Fruit fly (Drosophila melanogaster) whole organism, embryonic: ENCODE results near the gene ps.

ENCODE experiments used
- Awh ChIP-seq: fragments of 200-800 bp; sonication (Bioruptor generic); IDR thresholded peaks from 2 replicates; pipeline ENCODE4, ENCODE4 v1.3.6; 2022; ENCODE audit warnings: missing biosample characterization, missing genetic modification characterization
- Bteb2 ChIP-seq: fragments of 200-800 bp; sonication (Bioruptor generic); optimal IDR thresholded peaks from 2 replicates; lab custom pipeline; 2016; ENCODE audit warnings: missing biosample characterization, missing genetic modification characterization
- CG12299 ChIP-seq: fragments of 200-800 bp; sonication (Bioruptor generic); optimal IDR thresholded peaks from 2 replicates; lab custom pipeline; 2018; ENCODE audit warnings: missing biosample characterization, mild to moderate bottlenecking, missing genetic modification characterization
- CG12659 ChIP-seq: fragments of 200-800 bp; sonication (Bioruptor generic); optimal IDR thresholded peaks from 3 replicates; lab custom pipeline; 2017; ENCODE audit warnings: mild to moderate bottlenecking, missing biosample characterization, missing genetic modification reagents, missing genetic modification characterization
- CG13123 ChIP-seq: fragments of 200-800 bp; sonication (Bioruptor generic); optimal IDR thresholded peaks from 2 replicates; lab custom pipeline; 2016; ENCODE audit warnings: missing biosample characterization, missing genetic modification characterization
- CG13424 ChIP-seq: fragments of 200-800 bp; sonication (Bioruptor generic); optimal IDR thresholded peaks from 2 replicates; lab custom pipeline; 2019; ENCODE audit warnings: missing biosample characterization, mild to moderate bottlenecking, missing genetic modification characterization, moderate library complexity
- CG14441 ChIP-seq: fragments of 200-800 bp; sonication (Bioruptor generic); IDR thresholded peaks from 2 replicates; pipeline ENCODE4 v1.3.6; 2022; ENCODE audit warnings: missing biosample characterization, missing genetic modification characterization
- CG14667 ChIP-seq: fragments of 200-800 bp; sonication (Bioruptor generic); IDR thresholded peaks from 2 replicates; pipeline ENCODE4 v1.3.6; 2022; ENCODE audit warnings: missing biosample characterization, missing genetic modification characterization
- CG15011 ChIP-seq: fragments of 200-800 bp; sonication (Bioruptor generic); optimal IDR thresholded peaks from 3 replicates; lab custom pipeline; 2018; ENCODE audit warnings: missing biosample characterization, mild to moderate bottlenecking, missing genetic modification characterization
- CG1603 ChIP-seq: fragments of 200-800 bp; sonication (Bioruptor generic); optimal IDR thresholded peaks from 2 replicates; lab custom pipeline; 2019; ENCODE audit warnings: missing biosample characterization, mild to moderate bottlenecking, missing genetic modification characterization, moderate library complexity
- CG17385 ChIP-seq: fragments of 200-800 bp; sonication (Bioruptor generic); optimal IDR thresholded peaks from 3 replicates; lab custom pipeline; 2018; ENCODE audit warnings: missing biosample characterization, mild to moderate bottlenecking, missing genetic modification characterization
- CG2120 ChIP-seq: fragments of 200-800 bp; sonication (Bioruptor generic); optimal IDR thresholded peaks from 3 replicates; lab custom pipeline; 2016; ENCODE audit warnings: missing biosample characterization, missing genetic modification characterization
- CG2199 ChIP-seq: fragments of 200-800 bp; sonication (Bioruptor generic); IDR thresholded peaks from 3 replicates; pipeline ENCODE4 v1.3.6; 2022; ENCODE audit warnings: missing biosample characterization, missing genetic modification characterization
- CG2678 ChIP-seq: fragments of 200-800 bp; sonication (Bioruptor generic); optimal IDR thresholded peaks from 3 replicates; lab custom pipeline; 2019; ENCODE audit warnings: missing biosample characterization, mild to moderate bottlenecking, missing genetic modification characterization, moderate library complexity
- CG2712 ChIP-seq: fragments of 200-800 bp; optimal IDR thresholded peaks from 3 replicates; lab custom pipeline; 2019; ENCODE audit warnings: missing biosample characterization, mild to moderate bottlenecking, missing genetic modification characterization, moderate library complexity
- CG3726 ChIP-seq: fragments of 200-800 bp; sonication (Bioruptor generic); IDR thresholded peaks from 3 replicates; pipeline ENCODE4, ENCODE4 v1.3.6; 2022; ENCODE audit warnings: missing biosample characterization, missing genetic modification characterization
- CG6175 ChIP-seq: fragments of 200-800 bp; sonication (Bioruptor generic); IDR thresholded peaks from 3 replicates; pipeline ENCODE4 v1.3.6; 2022; ENCODE audit warnings: missing biosample characterization, missing genetic modification characterization
- CG6765 ChIP-seq: fragments of 200-800 bp; sonication (Bioruptor generic); optimal IDR thresholded peaks from 3 replicates; lab custom pipeline; 2017; ENCODE audit warnings: missing biosample characterization, mild to moderate bottlenecking, missing genetic modification characterization
- CG9215 ChIP-seq: fragments of 200-800 bp; sonication (Bioruptor generic); IDR thresholded peaks from 2 replicates; pipeline ENCODE4 v1.3.6; 2022; ENCODE audit warnings: missing biosample characterization, missing genetic modification characterization
- CTCF ChIP-seq: fragments of 200-800 bp; sonication (Bioruptor generic); optimal IDR thresholded peaks from 2 replicates; lab custom pipeline; 2017; ENCODE audit warnings: missing biosample characterization, mild to moderate bottlenecking, missing genetic modification characterization, moderate library complexity
- Chrac-16 ChIP-seq: fragments of 200-800 bp; sonication (Bioruptor generic); optimal IDR thresholded peaks from 3 replicates; lab custom pipeline; 2016; ENCODE audit warnings: missing biosample characterization, missing genetic modification characterization
- Dbx ChIP-seq: fragments of 200-800 bp; sonication (Bioruptor generic); IDR thresholded peaks from 3 replicates; pipeline ENCODE4 v1.3.6; 2022; ENCODE audit warnings: missing biosample characterization, missing genetic modification characterization
- Dfd ChIP-seq, 2 experiments: fragments of >200 bp; optimal IDR thresholded peaks; 2 replicates each; lab custom pipeline; 2017; ENCODE audit warnings: missing biosample characterization in 2 of 2, missing genetic modification characterization in 2 of 2
- Dip3 ChIP-seq: fragments of 200-800 bp; sonication (Bioruptor generic); optimal IDR thresholded peaks from 3 replicates; lab custom pipeline; 2016; ENCODE audit warnings: missing biosample characterization, missing genetic modification characterization
- Fer2 ChIP-seq: fragments of 200-800 bp; sonication (Bioruptor generic); optimal IDR thresholded peaks from 2 replicates; lab custom pipeline; 2018; ENCODE audit warnings: missing biosample characterization, mild to moderate bottlenecking, missing genetic modification characterization, moderate library complexity
- GATAe ChIP-seq: fragments of 200-800 bp; sonication (Bioruptor generic); conservative IDR thresholded peaks from 2 replicates; pipeline ENCODE4 v1.3.6; 2022; ENCODE audit warnings: missing biosample characterization, missing genetic modification characterization
- Lpt ChIP-seq: fragments of >200 bp; optimal IDR thresholded peaks from 2 replicates; lab custom pipeline; 2018; ENCODE audit warnings: missing biosample characterization, missing genetic modification characterization
- NC2α ChIP-seq: fragments of 200-800 bp; sonication (Bioruptor generic); optimal IDR thresholded peaks from 2 replicates; lab custom pipeline; 2016; ENCODE audit warnings: missing biosample characterization, missing genetic modification characterization
- NFAT ChIP-seq: fragments of 200-800 bp; sonication (Bioruptor generic); IDR thresholded peaks from 2 replicates; pipeline ENCODE4 v1.3.6; 2022; ENCODE audit warnings: missing biosample characterization, missing genetic modification characterization
- Neu2 ChIP-seq: fragments of 200-800 bp; sonication (Bioruptor generic); optimal IDR thresholded peaks from 3 replicates; lab custom pipeline; 2016; ENCODE audit warnings: missing biosample characterization, missing genetic modification characterization, borderline replicate concordance
- Ravus ChIP-seq: fragments of 200-800 bp; sonication (Bioruptor generic); IDR thresholded peaks from 2 replicates; pipeline ENCODE4 v1.3.6; 2022; ENCODE audit warnings: missing biosample characterization, missing genetic modification characterization
- Sry-β ChIP-seq: fragments of 200-800 bp; sonication (Bioruptor generic); optimal IDR thresholded peaks from 2 replicates; lab custom pipeline; 2018; ENCODE audit warnings: missing biosample characterization, mild to moderate bottlenecking, missing genetic modification characterization, moderate library complexity
- Sry-δ ChIP-seq: fragments of 200-800 bp; sonication (Bioruptor generic); optimal IDR thresholded peaks from 2 replicates; lab custom pipeline; 2016; ENCODE audit warnings: missing biosample characterization, missing genetic modification characterization
- bab2 ChIP-seq: fragments of 200-800 bp; sonication (Bioruptor generic); optimal IDR thresholded peaks from 2 replicates; lab custom pipeline; 2016; ENCODE audit warnings: missing biosample characterization, missing genetic modification characterization
- dati ChIP-seq: fragments of 200-800 bp; sonication (Bioruptor generic); IDR thresholded peaks from 2 replicates; pipeline ENCODE4 v1.3.6; 2022; ENCODE audit warnings: missing biosample characterization, missing genetic modification characterization
- exex ChIP-seq: fragments of 200-800 bp; sonication (Bioruptor generic); optimal IDR thresholded peaks from 4 replicates; lab custom pipeline; 2018; ENCODE audit warnings: missing biosample characterization, mild to moderate bottlenecking, missing genetic modification characterization, moderate library complexity
- gfzf ChIP-seq: fragments of 200-800 bp; sonication (Bioruptor generic); optimal IDR thresholded peaks from 2 replicates; lab custom pipeline; 2016; ENCODE audit warnings: missing biosample characterization, mild to moderate bottlenecking, missing genetic modification characterization, moderate library complexity
- hkb ChIP-seq, 2 experiments: fragments of 200-800 bp in 1 of 2; fragments of >200 bp in 1 of 2; sonication (Bioruptor generic) in 1 of 2; IDR thresholded peaks in 1 of 2; optimal IDR thresholded peaks in 1 of 2; 2 replicates each; pipeline versions ENCODE4 v1.3.6 to Lab custom; 2017 to 2022; ENCODE audit warnings: missing biosample characterization in 1 of 2, missing genetic modification characterization in 1 of 2
- kay ChIP-seq: fragments of 200-800 bp; sonication (Bioruptor generic); optimal IDR thresholded peaks from 2 replicates; lab custom pipeline; 2016; ENCODE audit warnings: missing biosample characterization, missing genetic modification characterization
- kni ChIP-seq: fragments of 200-800 bp; sonication (Bioruptor generic); optimal IDR thresholded peaks from 3 replicates; lab custom pipeline; 2017; ENCODE audit warnings: mild to moderate bottlenecking, missing biosample characterization, missing genetic modification reagents, missing genetic modification characterization
- lilli ChIP-seq: fragments of 200-800 bp; sonication (Bioruptor generic); optimal IDR thresholded peaks from 3 replicates; lab custom pipeline; 2016; ENCODE audit warnings: missing biosample characterization, missing genetic modification characterization
- maf-S ChIP-seq: fragments of 200-800 bp; sonication (Bioruptor generic); optimal IDR thresholded peaks from 2 replicates; lab custom pipeline; 2016; ENCODE audit warnings: missing biosample characterization, missing genetic modification characterization
- nerfin-2 ChIP-seq: fragments of 200-800 bp; sonication (Bioruptor generic); IDR thresholded peaks from 2 replicates; pipeline ENCODE4 v1.3.6; 2022; ENCODE audit warnings: missing biosample characterization, missing genetic modification characterization; ENCODE audit not compliant: partially characterized antibody
- otp ChIP-seq: fragments of 200-800 bp; sonication (Bioruptor generic); IDR thresholded peaks from 3 replicates; pipeline ENCODE4, ENCODE4 v1.3.6; 2022; ENCODE audit warnings: missing biosample characterization, missing genetic modification characterization
- phol ChIP-seq: fragments of 200-800 bp; sonication (Bioruptor generic); optimal IDR thresholded peaks from 3 replicates; lab custom pipeline; 2018; ENCODE audit warnings: missing biosample characterization, mild to moderate bottlenecking, missing genetic modification characterization, moderate library complexity
- repo ChIP-seq: fragments of 200-800 bp; sonication (Bioruptor generic); optimal IDR thresholded peaks from 2 replicates; lab custom pipeline; 2016; ENCODE audit warnings: missing biosample characterization, missing genetic modification characterization
- rib ChIP-seq: fragments of 200-800 bp; sonication (Bioruptor generic); IDR thresholded peaks from 2 replicates; pipeline ENCODE4 v1.3.6; 2022; ENCODE audit warnings: missing biosample characterization, missing genetic modification characterization
- run ChIP-seq: fragments of 200-800 bp; sonication (Bioruptor generic); optimal IDR thresholded peaks from 3 replicates; lab custom pipeline; 2018; ENCODE audit warnings: missing biosample characterization, mild to moderate bottlenecking, missing genetic modification characterization
- schlank ChIP-seq: fragments of 200-800 bp; sonication (Bioruptor generic); optimal IDR thresholded peaks from 2 replicates; lab custom pipeline; 2018; ENCODE audit warnings: missing biosample characterization, mild to moderate bottlenecking, missing genetic modification characterization
- sens-2 ChIP-seq: fragments of 200-800 bp; sonication (Bioruptor generic); IDR thresholded peaks from 2 replicates; pipeline ENCODE4 v1.3.6; 2022; ENCODE audit warnings: missing biosample characterization, missing genetic modification characterization
- sqz ChIP-seq: fragments of 200-800 bp; sonication (Bioruptor generic); optimal IDR thresholded peaks from 3 replicates; lab custom pipeline; 2018; ENCODE audit warnings: missing biosample characterization, mild to moderate bottlenecking, missing genetic modification characterization
- tll ChIP-seq, 2 experiments: fragments of 200-800 bp in 1 of 2; fragments of >200 bp in 1 of 2; sonication (Bioruptor generic) in 1 of 2; optimal IDR thresholded peaks; 2 replicates each; lab custom pipeline; 2017 to 2019; ENCODE audit warnings: missing biosample characterization in 2 of 2, missing genetic modification characterization in 2 of 2, mild to moderate bottlenecking in 1 of 2, moderate library complexity in 1 of 2

The ps gene

dm6 chr3R:9370413-9370812 is 47.3 kb upstream of the ps start (continued):
- no peak for TF ChIP-seq sqz
- TF ChIP-seq CG9215, result peak; percentile 36; the same call in 1 of the 2 replicates
- TF ChIP-seq CG6175, result no peak
- no peak for TF ChIP-seq CG13123
- peak; percentile 25 for TF ChIP-seq CG6765 (GFP tag; lab: Kevin White, UChicago)
- no peak for TF ChIP-seq tll (GFP tag; optimal IDR thresholded peaks at IDR 0.05; lab: Kevin White, UChicago)
- TF ChIP-seq kni (GFP tag; lab: Kevin White, UChicago), result no peak
- no peak for TF ChIP-seq maf-S (GFP tag; lab: Kevin White, UChicago)
- no peak for TF ChIP-seq dati
- TF ChIP-seq Sry-β (GFP tag; lab: Kevin White, UChicago), result no peak
- no peak for TF ChIP-seq gfzf (GFP tag; lab: Kevin White, UChicago)
- TF ChIP-seq sens-2, result no peak
- TF ChIP-seq rib, result no peak
- no peak for TF ChIP-seq exex (tag; lab: Kevin White, UChicago)
- TF ChIP-seq Awh, result no peak
- no peak for TF ChIP-seq Fer2 (tag; lab: Kevin White, UChicago)
- no peak for TF ChIP-seq hkb (optimal IDR thresholded peaks at IDR 0.05; lab: Kevin White, UChicago)
- TF ChIP-seq hkb (GFP tag; IDR thresholded peaks at IDR 0.05; lab: Robert Waterston, UW), result peak; percentile 74
- peak; percentile 0 for TF ChIP-seq CG15011 (GFP tag; lab: Kevin White, UChicago)
- TF ChIP-seq CG12299 (tag; lab: Kevin White, UChicago), result no peak
- peak; percentile 17 for TF ChIP-seq bab2
- no peak for TF ChIP-seq schlank (tag; lab: Kevin White, UChicago)
- TF ChIP-seq Sry-δ, result no peak
- peak; percentile 51 for TF ChIP-seq CG17385 (GFP tag; lab: Kevin White, UChicago)
- no peak for TF ChIP-seq run (tag; lab: Kevin White, UChicago)
- no peak for TF ChIP-seq otp
- peak; percentile 68 for TF ChIP-seq CG14441
- TF ChIP-seq phol (tag; lab: Kevin White, UChicago), result peak; percentile 44
- TF ChIP-seq Lpt (GFP tag; lab: Kevin White, UChicago), result no peak
- 0 out of 2 replicates have a peak, but pooled peaks have one; percentile 39 for TF ChIP-seq CG14667 (GFP tag; lab: Robert Waterston, UW)
- no peak for TF ChIP-seq NC2α (GFP tag; lab: Kevin White, UChicago)
- TF ChIP-seq CG2712 (tag; lab: Kevin White, UChicago), result peak; percentile 45
- TF ChIP-seq GATAe (GFP tag; lab: Robert Waterston, UW), result no peak
- no peak for TF ChIP-seq kay (GFP tag; lab: Kevin White, UChicago)
- TF ChIP-seq CG1603, result no peak
- no peak for TF ChIP-seq Dfd (GFP tag; optimal IDR thresholded peaks at IDR 0.05; lab: Kevin White, UChicago)
- peak; percentile 77 for TF ChIP-seq CG2120 (GFP tag; lab: Kevin White, UChicago)
- TF ChIP-seq CG3726, result no peak
- TF ChIP-seq CTCF (GFP tag; lab: Kevin White, UChicago), result no peak
- no peak for TF ChIP-seq Neu2 (GFP tag; lab: Kevin White, UChicago)
- TF ChIP-seq Chrac-16 (GFP tag; lab: Kevin White, UChicago), result peak; percentile 26
- TF ChIP-seq Dbx, result peak; percentile 71; the same call in 2 of the 3 replicates
- peak; percentile 75 for TF ChIP-seq CG2678
- no peak for TF ChIP-seq repo (GFP tag; lab: Kevin White, UChicago)
- no peak for TF ChIP-seq Ravus (GFP tag; lab: Robert Waterston, UW)
- TF ChIP-seq NFAT (GFP tag; lab: Robert Waterston, UW), result peak; percentile 38; the same call in 1 of the 2 replicates
- TF ChIP-seq CG13424 (tag; lab: Kevin White, UChicago), result peak; percentile 70
- TF ChIP-seq CG2199 (GFP tag; lab: Robert Waterston, UW), result no peak
- TF ChIP-seq Bteb2 (GFP tag; lab: Kevin White, UChicago), result peak; percentile 61
- TF ChIP-seq nerfin-2 (GFP tag; lab: Robert Waterston, UW), result no peak
- TF ChIP-seq lilli (GFP tag; lab: Kevin White, UChicago), result peak; percentile 67
- TF ChIP-seq CG12659 (GFP tag; lab: Kevin White, UChicago), result peak; percentile 46
- TF ChIP-seq Dip3 (GFP tag; lab: Kevin White, UChicago), result peak; percentile 52
